Worm (Caenorhabditis elegans) whole organism, L3 larva: ENCODE results near the gene fask-1.

Experiments
- R02D3.7 ChIP-seq: fragments of 150-350 bp; optimal IDR thresholded peaks from 2 replicates; lab custom pipeline; 2014; ENCODE audit warnings: missing biosample characterization, missing genetic modification characterization
- ama-1 ChIP-seq: fragments of 150-350 bp; optimal IDR thresholded peaks from 2 replicates; lab custom pipeline; 2018
- jun-1 ChIP-seq: fragments of 150-350 bp; optimal IDR thresholded peaks from 2 replicates; lab custom pipeline; 2014; ENCODE audit warnings: missing biosample characterization, missing genetic modification reagents, missing genetic modification characterization
- nhr-25 ChIP-seq: sonication (generic microtip); optimal IDR thresholded peaks from 2 replicates; lab custom pipeline; 2017; ENCODE audit warnings: missing biosample characterization, missing genetic modification characterization
- snpc-4 ChIP-seq: fragments of 150-350 bp; optimal IDR thresholded peaks from 2 replicates; lab custom pipeline; 2014; ENCODE audit warnings: missing biosample characterization, missing genetic modification characterization
- unc-39 ChIP-seq: sonication (generic microtip); optimal IDR thresholded peaks from 4 replicates; lab custom pipeline; 2017; ENCODE audit warnings: missing biosample characterization, missing genetic modification characterization
- unc-62 ChIP-seq: fragments of 150-350 bp; sonication (generic microtip); optimal IDR thresholded peaks from 4 replicates; lab custom pipeline; 2014; ENCODE audit warnings: missing biosample characterization, missing genetic modification reagents, missing genetic modification characterization
- ztf-11 ChIP-seq: fragments of 150-350 bp; optimal IDR thresholded peaks from 2 replicates; lab custom pipeline; 2014; ENCODE audit warnings: missing biosample characterization, missing genetic modification characterization

ce11 chrIV:13098652-13099051 is 1.9 kb upstream of the fask-1 start, which contains the start of the genes dli-1, tin-9.2 and exos-4.1:
- TF ChIP-seq jun-1 (tag; lab: Kevin White, UChicago) (peak; percentile 3), unc-39 (tag; lab: Kevin White, UChicago) (no peak), nhr-25 (tag; lab: Kevin White, UChicago) (peak; percentile 35), snpc-4 (tag; lab: Kevin White, UChicago) (peak; percentile 31), unc-62 (GFP tag; lab: Kevin White, UChicago) (no peak), ztf-11 (tag; lab: Kevin White, UChicago) (no peak), R02D3.7 (peak; percentile 58), ama-1 (lab: Kevin White, UChicago) (no peak)
